Fruit fly (Drosophila melanogaster) whole organism, pupa: ENCODE data around the gene CG43339.

Source experiments
- CG10348 ChIP-seq: fragments of 200-800 bp; sonication (Bioruptor generic); IDR thresholded peaks from 2 replicates; pipeline ENCODE4 v1.3.6; 2022; ENCODE audit warnings: missing biosample characterization, missing genetic modification characterization
- CG12605 ChIP-seq: fragments of 200-800 bp; sonication (Bioruptor generic); IDR thresholded peaks from 2 replicates; pipeline ENCODE4 v1.3.6; 2022; ENCODE audit warnings: missing biosample characterization, missing genetic modification characterization
- CG13204 ChIP-seq: fragments of 200-800 bp; sonication (Bioruptor generic); optimal IDR thresholded peaks from 2 replicates; lab custom pipeline; 2018; ENCODE audit warnings: missing biosample characterization, mild to moderate bottlenecking, missing genetic modification characterization, moderate library complexity
- CG14655 ChIP-seq: fragments of 200-800 bp; sonication (Bioruptor generic); optimal IDR thresholded peaks from 3 replicates; lab custom pipeline; 2017; ENCODE audit warnings: mild to moderate bottlenecking, missing biosample characterization, missing genetic modification reagents, missing genetic modification characterization
- CG15710 ChIP-seq: fragments of 200-800 bp; sonication (Bioruptor generic); optimal IDR thresholded peaks from 2 replicates; lab custom pipeline; 2018; ENCODE audit warnings: missing biosample characterization, mild to moderate bottlenecking, missing genetic modification characterization, moderate library complexity
- CG17806 ChIP-seq: fragments of 200-800 bp; sonication (Bioruptor generic); optimal IDR thresholded peaks from 2 replicates; lab custom pipeline; 2018; ENCODE audit warnings: missing biosample characterization, mild to moderate bottlenecking, missing genetic modification characterization, moderate library complexity
- CG32121 ChIP-seq: fragments of 200-800 bp; sonication (Bioruptor generic); IDR thresholded peaks from 2 replicates; pipeline ENCODE4 v1.3.6; 2022; ENCODE audit warnings: missing biosample characterization, missing genetic modification characterization
- CG34367 ChIP-seq: fragments of 200-800 bp; sonication (Bioruptor generic); optimal IDR thresholded peaks from 2 replicates; lab custom pipeline; 2018; ENCODE audit warnings: missing biosample characterization, mild to moderate bottlenecking, missing genetic modification characterization
- CG4496 ChIP-seq: fragments of 200-800 bp; sonication (Bioruptor generic); IDR thresholded peaks from 3 replicates; pipeline ENCODE4 v1.3.6; 2022; ENCODE audit warnings: missing biosample characterization, missing genetic modification characterization
- CG8159 ChIP-seq: fragments of 200-800 bp; sonication (Bioruptor generic); optimal IDR thresholded peaks from 3 replicates; lab custom pipeline; 2018; ENCODE audit warnings: missing biosample characterization, mild to moderate bottlenecking, missing genetic modification characterization, moderate library complexity
- CG8301 ChIP-seq: fragments of 200-800 bp; sonication (Bioruptor generic); optimal IDR thresholded peaks from 2 replicates; lab custom pipeline; 2018; ENCODE audit warnings: missing biosample characterization, mild to moderate bottlenecking, missing genetic modification characterization
- CG9948 ChIP-seq: fragments of 200-800 bp; sonication (Bioruptor generic); optimal IDR thresholded peaks from 2 replicates; lab custom pipeline; 2018; ENCODE audit warnings: missing biosample characterization, mild to moderate bottlenecking, missing genetic modification characterization, moderate library complexity
- D1 ChIP-seq: fragments of 200-800 bp; sonication (Bioruptor generic); optimal IDR thresholded peaks from 2 replicates; lab custom pipeline; 2018; ENCODE audit warnings: missing biosample characterization, mild to moderate bottlenecking, missing genetic modification characterization, moderate library complexity
- EcR ChIP-seq: fragments of 200-800 bp; sonication (Bioruptor generic); optimal IDR thresholded peaks from 3 replicates; lab custom pipeline; 2019; ENCODE audit warnings: missing biosample characterization, missing genetic modification characterization, mild to moderate bottlenecking, moderate library complexity, missing genetic modification reagents
- Ets98B ChIP-seq: fragments of 200-800 bp; sonication (Bioruptor generic); IDR thresholded peaks from 2 replicates; pipeline ENCODE4 v1.3.6; 2022; ENCODE audit warnings: missing biosample characterization, missing genetic modification characterization
- Pif1A ChIP-seq: fragments of 200-800 bp; sonication (Bioruptor generic); optimal IDR thresholded peaks from 3 replicates; lab custom pipeline; 2016; ENCODE audit warnings: missing biosample characterization, missing genetic modification characterization
- Pif1B ChIP-seq: fragments of 200-800 bp; sonication (Bioruptor generic); optimal IDR thresholded peaks from 3 replicates; lab custom pipeline; 2016; ENCODE audit warnings: missing biosample characterization, missing genetic modification characterization
- Snoo ChIP-seq: fragments of 200-800 bp; sonication (Bioruptor generic); optimal IDR thresholded peaks from 3 replicates; lab custom pipeline; 2017; ENCODE audit warnings: missing biosample characterization, mild to moderate bottlenecking, missing genetic modification characterization, inconsistent platforms
- fd96Ca ChIP-seq: fragments of 200-800 bp; sonication (Bioruptor generic); IDR thresholded peaks from 3 replicates; pipeline ENCODE4 v1.3.6; 2022; ENCODE audit warnings: missing biosample characterization, missing genetic modification characterization
- gl ChIP-seq: fragments of 200-800 bp; sonication (Bioruptor generic); optimal IDR thresholded peaks from 2 replicates; lab custom pipeline; 2018; ENCODE audit warnings: missing biosample characterization, mild to moderate bottlenecking, missing genetic modification characterization
- rn ChIP-seq: fragments of 200-800 bp; sonication (Bioruptor generic); IDR thresholded peaks from 2 replicates; pipeline ENCODE4 v1.3.6; 2022; ENCODE audit warnings: missing biosample characterization, missing genetic modification characterization

CG43339 gene

dm6 chr2L:18707844-18708238 is 34.8 kb upstream of the CG43339 start:
- no peak for TF ChIP-seq CG32121 (GFP tag; lab: Robert Waterston, UW)
- peak; percentile 18 for TF ChIP-seq Pif1B (GFP tag; lab: Kevin White, UChicago)
- TF ChIP-seq Pif1A: peak; percentile 52
- peak; percentile 36 for TF ChIP-seq Ets98B
- peak; percentile 35 for TF ChIP-seq Snoo (tag; lab: Kevin White, UChicago)
- no peak for TF ChIP-seq D1 (tag; lab: Kevin White, UChicago)
- no peak for TF ChIP-seq CG8301
- no peak for TF ChIP-seq fd96Ca (GFP tag; lab: Robert Waterston, UW)
- TF ChIP-seq CG8159 (tag; lab: Kevin White, UChicago): no peak
- no peak for TF ChIP-seq CG12605 (GFP tag; lab: Robert Waterston, UW)
- TF ChIP-seq gl (tag; lab: Kevin White, UChicago): no peak
- TF ChIP-seq CG9948 (tag; lab: Kevin White, UChicago): no peak
- no peak for TF ChIP-seq CG14655 (GFP tag; lab: Kevin White, UChicago)
- TF ChIP-seq rn: no peak
- TF ChIP-seq EcR (GFP tag; lab: Kevin White, UChicago): no peak
- TF ChIP-seq CG15710 (tag; lab: Kevin White, UChicago): no peak
- TF ChIP-seq CG17806 (tag; lab: Kevin White, UChicago): no peak
- no peak for TF ChIP-seq CG10348 (GFP tag; lab: Robert Waterston, UW)
- no peak for TF ChIP-seq CG4496 (GFP tag; lab: Robert Waterston, UW)
- no peak for TF ChIP-seq CG34367
- TF ChIP-seq CG13204 (GFP tag; lab: Kevin White, UChicago): no peak

- TF ChIP-seq Snoo (tag; lab: Kevin White, UChicago) (peak; percentile 72), CG17806 (tag; lab: Kevin White, UChicago) (peak; percentile 68), CG8301 (peak; percentile 53), CG10348 (GFP tag; lab: Robert Waterston, UW) (peak; percentile 99), EcR (GFP tag; lab: Kevin White, UChicago) (no peak), Pif1B (GFP tag; lab: Kevin White, UChicago) (peak; percentile 49), CG9948 (tag; lab: Kevin White, UChicago) (peak; percentile 61), D1 (tag; lab: Kevin White, UChicago) (no peak), CG32121 (GFP tag; lab: Robert Waterston, UW) (peak; percentile 83), CG8159 (tag; lab: Kevin White, UChicago) (peak; percentile 74), gl (tag; lab: Kevin White, UChicago) (peak; percentile 15), CG12605 (GFP tag; lab: Robert Waterston, UW) (peak; percentile 49), fd96Ca (GFP tag; lab: Robert Waterston, UW) (peak; percentile 91), CG4496 (GFP tag; lab: Robert Waterston, UW) (peak; percentile 84), Ets98B (peak; percentile 78), CG13204 (GFP tag; lab: Kevin White, UChicago) (no peak), Pif1A (no peak), CG14655 (GFP tag; lab: Kevin White, UChicago) (peak; percentile 68), rn (peak; percentile 77), CG15710 (tag; lab: Kevin White, UChicago) (peak; percentile 91), CG34367 (peak; percentile 74)
Observed at dm6 chr2L:18705617-18706046, 32.5 kb upstream of the CG43339 start, which contains the start of gene Jwa. Gene Jwa (minus strand): TSS chr2L:18705703.

- peak; percentile 81 for TF ChIP-seq Snoo (tag; lab: Kevin White, UChicago)
- TF ChIP-seq CG14655 (GFP tag; lab: Kevin White, UChicago): peak; percentile 89
- peak; percentile 73 for TF ChIP-seq CG8301
- TF ChIP-seq D1 (tag; lab: Kevin White, UChicago): no peak
- TF ChIP-seq CG9948 (tag; lab: Kevin White, UChicago): peak; percentile 89
- TF ChIP-seq CG15710 (tag; lab: Kevin White, UChicago): peak; percentile 91
- peak; percentile 2 for TF ChIP-seq EcR (GFP tag; lab: Kevin White, UChicago)
- TF ChIP-seq CG4496 (GFP tag; lab: Robert Waterston, UW): peak; percentile 78; the same call in 2 of the 3 replicates
- peak; percentile 91 for TF ChIP-seq CG8159 (tag; lab: Kevin White, UChicago)
- TF ChIP-seq CG34367: peak; percentile 75
- TF ChIP-seq CG13204 (GFP tag; lab: Kevin White, UChicago): no peak
- peak; percentile 60; the same call in 1 of the 3 replicates for TF ChIP-seq fd96Ca (GFP tag; lab: Robert Waterston, UW)
- TF ChIP-seq Pif1A: no peak
- peak; percentile 69 for TF ChIP-seq rn
- peak; percentile 86 for TF ChIP-seq CG17806 (tag; lab: Kevin White, UChicago)
- peak; percentile 97 for TF ChIP-seq CG10348 (GFP tag; lab: Robert Waterston, UW)
- peak; percentile 80 for TF ChIP-seq CG32121 (GFP tag; lab: Robert Waterston, UW)
- TF ChIP-seq Ets98B: peak; percentile 71; the same call in 1 of the 2 replicates
- peak; percentile 54; the same call in 1 of the 2 replicates for TF ChIP-seq CG12605 (GFP tag; lab: Robert Waterston, UW)
- TF ChIP-seq gl (tag; lab: Kevin White, UChicago): no peak
- TF ChIP-seq Pif1B (GFP tag; lab: Kevin White, UChicago): no peak
Observed at dm6 chr2L:18702721-18703488, 29.8 kb upstream of the CG43339 start, which contains the start of the genes CG10376 and CG10343. Gene CG10376 (minus strand): TSS chr2L:18703105. Gene CG10343 (plus strand): TSS chr2L:18703473.

dm6 chr2L:18698559-18699130 is 25.6 kb upstream of the CG43339 start, which contains the start of gene CG10341:
Gene CG10341 (plus strand): TSS chr2L:18698714.
- TF ChIP-seq CG8159 (tag; lab: Kevin White, UChicago): no peak
- no peak for TF ChIP-seq rn
- TF ChIP-seq CG9948 (tag; lab: Kevin White, UChicago): no peak
- no peak for TF ChIP-seq Pif1B (GFP tag; lab: Kevin White, UChicago)
- TF ChIP-seq D1 (tag; lab: Kevin White, UChicago): no peak
- TF ChIP-seq CG34367: no peak
- TF ChIP-seq CG32121 (GFP tag; lab: Robert Waterston, UW): no peak
- no peak for TF ChIP-seq EcR (GFP tag; lab: Kevin White, UChicago)
- TF ChIP-seq CG8301: no peak
- no peak for TF ChIP-seq CG14655 (GFP tag; lab: Kevin White, UChicago)
- no peak for TF ChIP-seq fd96Ca (GFP tag; lab: Robert Waterston, UW)
- no peak for TF ChIP-seq CG10348 (GFP tag; lab: Robert Waterston, UW)
- TF ChIP-seq Pif1A: no peak
- TF ChIP-seq CG4496 (GFP tag; lab: Robert Waterston, UW): no peak
- TF ChIP-seq, all 21 proteins: peak for 0
